Fruit fly (Drosophila melanogaster): Measurements from ENCODE around the gene mRpL28.

Gene mRpL28

dm6 chr2L:4967511-4967910 lies 6.3 kb upstream of the mRpL28 start, which contains the start of gene eIF3i:
Gene eIF3i (minus strand): TSS chr2L:4967775.
- no peak for TF ChIP-seq CG14655 (GFP tag; optimal IDR thresholded peaks at IDR 0.05)
- TF ChIP-seq CG8159 (tag; optimal IDR thresholded peaks at IDR 0.05) = no peak
- TF ChIP-seq CG34367 (tag; optimal IDR thresholded peaks at IDR 0.05) = no peak
- no peak for TF ChIP-seq CG32121 (GFP tag; IDR thresholded peaks at IDR 0.05)
- no peak for TF ChIP-seq EcR (GFP tag; optimal IDR thresholded peaks at IDR 0.05)
- TF ChIP-seq gl (tag; optimal IDR thresholded peaks at IDR 0.05) = no peak
- no peak for TF ChIP-seq CG13204 (GFP tag; optimal IDR thresholded peaks at IDR 0.05)
- TF ChIP-seq CG10348 (GFP tag; IDR thresholded peaks at IDR 0.05) = no peak
- TF ChIP-seq fd96Ca (GFP tag; IDR thresholded peaks at IDR 0.05) = no peak
- no peak for TF ChIP-seq D1 (tag; optimal IDR thresholded peaks at IDR 0.05)
- TF ChIP-seq CG15710 (tag; optimal IDR thresholded peaks at IDR 0.05) = no peak
- TF ChIP-seq CG17806 (tag; optimal IDR thresholded peaks at IDR 0.05) = no peak
- no peak for TF ChIP-seq CG9948 (tag; optimal IDR thresholded peaks at IDR 0.05)
- no peak for TF ChIP-seq Snoo (tag; optimal IDR thresholded peaks at IDR 0.05)
- TF ChIP-seq CG8301 (tag; optimal IDR thresholded peaks at IDR 0.05) = no peak
- TF ChIP-seq Ets98B (GFP tag; IDR thresholded peaks at IDR 0.05) = no peak
- no peak for TF ChIP-seq CG4496 (GFP tag; IDR thresholded peaks at IDR 0.05)

dm6 chr2L:4968767-4969166 lies 5.0 kb upstream of the mRpL28 start, which contains the start of the genes Scox and Polr1C:
Gene Scox (minus strand): TSS chr2L:4968935.
Gene Polr1C (plus strand): TSS chr2L:4969004.
- no peak for TF ChIP-seq CG4496 (GFP tag; IDR thresholded peaks at IDR 0.05)
- TF ChIP-seq D1 (tag; optimal IDR thresholded peaks at IDR 0.05) = no peak
- TF ChIP-seq CG10348 (GFP tag; IDR thresholded peaks at IDR 0.05) = no peak
- TF ChIP-seq CG14655 (GFP tag; optimal IDR thresholded peaks at IDR 0.05) = no peak
- no peak for TF ChIP-seq fd96Ca (GFP tag; IDR thresholded peaks at IDR 0.05)
- TF ChIP-seq CG12605 (GFP tag; IDR thresholded peaks at IDR 0.05) = no peak
- no peak for TF ChIP-seq EcR (GFP tag; optimal IDR thresholded peaks at IDR 0.05)
- no peak for TF ChIP-seq gl (tag; optimal IDR thresholded peaks at IDR 0.05)
- TF ChIP-seq Snoo (tag; optimal IDR thresholded peaks at IDR 0.05) = no peak
- no peak for TF ChIP-seq Ets98B (GFP tag; IDR thresholded peaks at IDR 0.05)
- no peak for TF ChIP-seq CG13204 (GFP tag; optimal IDR thresholded peaks at IDR 0.05)
- TF ChIP-seq Pif1B (GFP tag; optimal IDR thresholded peaks at IDR 0.05) = no peak
- TF ChIP-seq CG8159 (tag; optimal IDR thresholded peaks at IDR 0.05) = no peak
- TF ChIP-seq Pif1A (GFP tag; optimal IDR thresholded peaks at IDR 0.05) = no peak
- TF ChIP-seq CG9948 (tag; optimal IDR thresholded peaks at IDR 0.05) = no peak
- TF ChIP-seq CG17806 (tag; optimal IDR thresholded peaks at IDR 0.05) = no peak
- no peak for TF ChIP-seq CG32121 (GFP tag; IDR thresholded peaks at IDR 0.05)
- no peak for TF ChIP-seq CG8301 (tag; optimal IDR thresholded peaks at IDR 0.05)

dm6 chr2L:4971329-4971798 lies 2.4 kb upstream of the mRpL28 start, which contains the start of gene CG14043:
Gene CG14043 (plus strand): TSS chr2L:4971702.
- TF ChIP-seq D1 (tag; optimal IDR thresholded peaks at IDR 0.05) = no peak
- TF ChIP-seq CG17806 (tag; optimal IDR thresholded peaks at IDR 0.05) = no peak
- TF ChIP-seq CG8159 (tag; optimal IDR thresholded peaks at IDR 0.05) = no peak
- no peak for TF ChIP-seq EcR (GFP tag; optimal IDR thresholded peaks at IDR 0.05)
- TF ChIP-seq CG15710 (tag; optimal IDR thresholded peaks at IDR 0.05) = no peak
- no peak for TF ChIP-seq Pif1B (GFP tag; optimal IDR thresholded peaks at IDR 0.05)
- TF ChIP-seq Snoo (tag; optimal IDR thresholded peaks at IDR 0.05) = no peak
- no peak for TF ChIP-seq CG12605 (GFP tag; IDR thresholded peaks at IDR 0.05)
- TF ChIP-seq rn (GFP tag; IDR thresholded peaks at IDR 0.05) = no peak
- no peak for TF ChIP-seq CG10348 (GFP tag; IDR thresholded peaks at IDR 0.05)
- no peak for TF ChIP-seq CG8301 (tag; optimal IDR thresholded peaks at IDR 0.05)
- no peak for TF ChIP-seq CG14655 (GFP tag; optimal IDR thresholded peaks at IDR 0.05)
- TF ChIP-seq Pif1A (GFP tag; optimal IDR thresholded peaks at IDR 0.05) = no peak
- TF ChIP-seq CG32121 (GFP tag; IDR thresholded peaks at IDR 0.05) = no peak
- no peak for TF ChIP-seq gl (tag; optimal IDR thresholded peaks at IDR 0.05)
- TF ChIP-seq CG4496 (GFP tag; IDR thresholded peaks at IDR 0.05) = no peak
- no peak for TF ChIP-seq Ets98B (GFP tag; IDR thresholded peaks at IDR 0.05)
- TF ChIP-seq fd96Ca (GFP tag; IDR thresholded peaks at IDR 0.05) = no peak

- TF ChIP-seq gl (tag; optimal IDR thresholded peaks at IDR 0.05) (peak; percentile 81), Ets98B (GFP tag; IDR thresholded peaks at IDR 0.05) (peak; percentile 94), D1 (tag; optimal IDR thresholded peaks at IDR 0.05) (no peak), CG15710 (tag; optimal IDR thresholded peaks at IDR 0.05) (peak; percentile 87), CG13204 (GFP tag; optimal IDR thresholded peaks at IDR 0.05) (no peak), rn (GFP tag; IDR thresholded peaks at IDR 0.05) (peak; percentile 87), CG17806 (tag; optimal IDR thresholded peaks at IDR 0.05) (peak; percentile 91), Pif1B (GFP tag; optimal IDR thresholded peaks at IDR 0.05) (no peak), CG34367 (tag; optimal IDR thresholded peaks at IDR 0.05) (peak; percentile 85), CG10348 (GFP tag; IDR thresholded peaks at IDR 0.05) (peak; percentile 87), CG12605 (GFP tag; IDR thresholded peaks at IDR 0.05) (peak; percentile 89), CG8159 (tag; optimal IDR thresholded peaks at IDR 0.05) (peak; percentile 95), Snoo (tag; optimal IDR thresholded peaks at IDR 0.05) (peak; percentile 89), fd96Ca (GFP tag; IDR thresholded peaks at IDR 0.05) (peak; percentile 84), CG32121 (GFP tag; IDR thresholded peaks at IDR 0.05) (peak; percentile 95), CG8301 (tag; optimal IDR thresholded peaks at IDR 0.05) (peak; percentile 92), CG14655 (GFP tag; optimal IDR thresholded peaks at IDR 0.05) (no peak), EcR (GFP tag; optimal IDR thresholded peaks at IDR 0.05) (peak; percentile 6), CG9948 (tag; optimal IDR thresholded peaks at IDR 0.05) (peak; percentile 89), CG4496 (GFP tag; IDR thresholded peaks at IDR 0.05) (peak; percentile 97)
Measured at dm6 chr2L:4976988-4977551, 3.3 kb downstream of the mRpL28 start, which contains the start of the genes Gmd and CG3792. Gene Gmd (minus strand): TSS chr2L:4977023. Gene CG3792 (plus strand): TSS chr2L:4977312.

- TF ChIP-seq Pif1B (GFP tag; optimal IDR thresholded peaks at IDR 0.05) (no peak), CG15710 (tag; optimal IDR thresholded peaks at IDR 0.05) (no peak), CG8301 (tag; optimal IDR thresholded peaks at IDR 0.05) (no peak)
Measured at dm6 chr2L:4979138-4979537, 5.4 kb downstream of the mRpL28 start, which contains the start of gene CG8891. Gene CG8891 (minus strand): TSS chr2L:4979379.

Data from whole organism, pupa.